Worm (Caenorhabditis elegans): ENCODE data around the gene dhrs-4.

dhrs-4 gene

DNA sequence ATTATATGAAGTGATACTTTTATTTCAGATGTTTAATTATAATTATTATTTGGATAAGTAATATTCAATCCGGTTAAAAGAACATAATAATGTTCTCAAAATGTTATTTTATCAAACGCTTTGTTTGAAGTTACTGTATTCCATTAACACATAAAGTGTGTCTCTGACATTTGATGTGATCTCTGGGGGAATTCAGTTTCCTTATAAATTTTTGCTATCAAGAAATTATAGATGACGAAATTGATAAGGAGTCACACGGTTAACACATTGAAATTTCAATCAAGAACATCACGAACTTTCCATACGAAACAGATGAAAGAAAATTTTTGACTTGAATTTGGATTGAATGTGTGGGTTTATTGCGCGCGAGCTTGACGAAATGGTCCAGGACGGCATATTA lies 728 bp upstream of the dhrs-4 start:
- peak; percentile 80 for TF ChIP-seq nhr-80 (tag; optimal IDR thresholded peaks at IDR 0.05)
- no peak for TF ChIP-seq B0019.2 (GFP tag; conservative IDR thresholded peaks at IDR 0.05)
- TF ChIP-seq cebp-1 (GFP tag; IDR thresholded peaks at IDR 0.05): peak; percentile 52; the same call in 1 of the 2 replicates
- peak; percentile 63 for TF ChIP-seq cebp-1 (tag; optimal IDR thresholded peaks at IDR 0.05)
- TF ChIP-seq zfh-2 (GFP tag; conservative IDR thresholded peaks at IDR 0.05): no peak
- TF ChIP-seq nfya-2 (GFP tag; IDR thresholded peaks at IDR 0.05): no peak

DNA sequence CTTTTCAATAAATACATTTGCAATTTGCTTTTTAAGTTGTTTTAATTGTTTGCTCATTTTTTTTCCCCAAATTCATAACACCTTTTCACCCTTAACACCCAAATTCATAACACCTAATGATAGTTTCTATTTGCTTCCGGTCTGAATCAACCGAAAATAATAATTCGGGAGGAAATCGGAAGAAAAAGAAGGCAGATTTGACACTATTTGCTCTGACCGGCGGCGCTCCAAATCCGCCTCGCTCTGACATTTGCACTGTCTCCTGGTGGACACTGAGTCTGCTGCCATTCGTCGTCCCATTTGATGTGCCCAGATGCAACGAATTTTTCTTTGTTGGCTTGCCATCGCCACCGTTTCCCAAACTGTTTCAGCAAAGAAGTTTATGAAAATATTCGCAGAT lies 1.7 kb downstream of the dhrs-4 start, which contains the start of gene pqn-67:
Gene pqn-67, plus strand, starts transcription at position 301 of the 400 bp plus-strand sequence.
- TF ChIP-seq nhr-27 (tag; optimal IDR thresholded peaks at IDR 0.05): no peak
- TF ChIP-seq F57C9.4 (tag; optimal IDR thresholded peaks at IDR 0.05): no peak
- no peak for TF ChIP-seq zim-3 (tag; optimal IDR thresholded peaks at IDR 0.05)
- no peak for TF ChIP-seq nfya-1 (tag; optimal IDR thresholded peaks at IDR 0.05; ENCODE audit: borderline replicate concordance, insufficient read depth)
- no peak for TF ChIP-seq madf-10 (tag; optimal IDR thresholded peaks at IDR 0.05)
- TF ChIP-seq attf-3 (GFP tag; conservative IDR thresholded peaks at IDR 0.05): no peak

DNA sequence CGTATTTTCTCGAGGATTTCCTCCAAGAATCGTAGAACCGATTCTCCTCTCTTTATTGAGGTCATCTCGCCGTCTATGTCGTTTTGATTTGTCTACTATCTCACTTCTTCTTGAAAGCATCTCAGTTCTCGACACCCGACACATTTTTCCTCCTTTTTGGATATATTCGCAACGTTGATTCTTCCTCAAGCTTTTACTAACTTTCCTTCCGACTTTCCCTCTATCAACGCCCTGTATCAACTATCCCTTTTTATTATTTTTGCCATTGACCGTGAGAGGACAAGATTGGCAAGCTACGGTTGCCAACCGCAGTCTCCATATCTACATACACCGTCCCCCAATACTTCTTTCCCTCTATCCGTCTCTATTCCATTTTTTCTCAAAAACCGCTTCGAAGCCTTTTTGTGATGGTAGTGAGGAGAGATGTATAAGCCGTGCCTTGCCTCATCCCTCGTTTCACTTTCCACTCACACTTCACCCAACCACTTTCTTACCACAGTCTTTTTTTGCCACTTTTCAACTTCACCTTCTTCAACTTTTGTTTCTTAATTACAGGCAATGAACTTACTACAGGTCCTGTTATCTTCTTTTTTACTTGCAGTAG lies 6.6 kb downstream of the dhrs-4 start, which contains the start of gene T16G1.2:
Gene T16G1.2, plus strand, starts transcription at position 554 of the 604 bp plus-strand sequence.
- no peak for TF ChIP-seq F23B12.7 (tag; optimal IDR thresholded peaks at IDR 0.05; ENCODE audit: insufficient read depth)
- TF ChIP-seq ZK185.1 (tag; optimal IDR thresholded peaks at IDR 0.05; ENCODE audit: poor library complexity, severe bottlenecking): no peak
- TF ChIP-seq madf-10 (tag; optimal IDR thresholded peaks at IDR 0.05): no peak
- no peak for TF ChIP-seq egl-44 (GFP tag; IDR thresholded peaks at IDR 0.05)
- TF ChIP-seq pha-4 (tag; optimal IDR thresholded peaks at IDR 0.05): no peak
- TF ChIP-seq nhr-90 (tag; optimal IDR thresholded peaks at IDR 0.05): no peak
- no peak for TF ChIP-seq die-1 (tag; optimal IDR thresholded peaks at IDR 0.05)
- TF ChIP-seq Y79H2A.3 (GFP tag; conservative IDR thresholded peaks at IDR 0.05): no peak
- no peak for TF ChIP-seq sea-2 (GFP tag; IDR thresholded peaks at IDR 0.05)
- no peak for TF ChIP-seq chd-7 (tag; optimal IDR thresholded peaks at IDR 0.05)
- TF ChIP-seq nfyb-1 (GFP tag; IDR thresholded peaks at IDR 0.05): no peak
- TF ChIP-seq mcd-1 (GFP tag; IDR thresholded peaks at IDR 0.05): no peak
- TF ChIP-seq pbrm-1 (GFP tag; IDR thresholded peaks at IDR 0.05): no peak

- TF ChIP-seq nhr-80 (tag; optimal IDR thresholded peaks at IDR 0.05): peak; percentile 78
- TF ChIP-seq bed-2 (GFP tag; IDR thresholded peaks at IDR 0.05): no peak
Measured at ce11 chrV:12933654-12934053, 11.2 kb downstream of the dhrs-4 start.

- peak; percentile 12 for TF ChIP-seq atf-7 (tag; optimal IDR thresholded peaks at IDR 0.05)
- peak; percentile 30 for TF ChIP-seq ztf-22 (GFP tag; optimal IDR thresholded peaks at IDR 0.05)
- peak; percentile 68 for TF ChIP-seq ets-4 (GFP tag; optimal IDR thresholded peaks at IDR 0.05)
- TF ChIP-seq nhr-80 (tag; optimal IDR thresholded peaks at IDR 0.05): peak; percentile 98
- peak; percentile 29 for TF ChIP-seq nhr-90 (tag; optimal IDR thresholded peaks at IDR 0.05)
- TF ChIP-seq dox-1 (GFP tag; IDR thresholded peaks at IDR 0.05): peak; percentile 59; the same call in 1 of the 2 replicates
- TF ChIP-seq dpff-1 (tag; optimal IDR thresholded peaks at IDR 0.05): no peak
- no peak for TF ChIP-seq snpc-4 (GFP tag; optimal IDR thresholded peaks at IDR 0.05)
- no peak for TF ChIP-seq snpc-4 (tag; optimal IDR thresholded peaks at IDR 0.05)
Measured at ce11 chrV:12934976-12935375, 12.6 kb downstream of the dhrs-4 start, which contains the start of gene T16G1.7. Gene T16G1.7, minus strand, starts transcription at chrV:12935112.
